Fruit fly (Drosophila melanogaster) whole organism, embryonic: ENCODE results near the gene CG31468.

ENCODE experiments used
- Adf1 ChIP-seq: fragments of 200-800 bp; sonication (Bioruptor generic); IDR thresholded peaks from 2 replicates; pipeline ENCODE4 v1.3.6; 2022; ENCODE audit warnings: missing biosample characterization, missing genetic modification characterization
- Aef1 ChIP-seq: fragments of 200-800 bp; sonication (Bioruptor generic); IDR thresholded peaks from 3 replicates; pipeline ENCODE4 v1.3.6; 2022; ENCODE audit warnings: missing biosample characterization, missing genetic modification characterization
- Bgb ChIP-seq: fragments of 200-800 bp; sonication (Bioruptor generic); IDR thresholded peaks from 2 replicates; pipeline ENCODE4 v1.3.6; 2022; ENCODE audit warnings: missing biosample characterization, missing genetic modification characterization; ENCODE audit not compliant: partially characterized antibody
- CG10462 ChIP-seq: fragments of 200-800 bp; sonication (Bioruptor generic); optimal IDR thresholded peaks from 2 replicates; lab custom pipeline; 2016; ENCODE audit warnings: missing biosample characterization, missing genetic modification characterization
- CG11085 ChIP-seq: fragments of 200-800 bp; sonication (Bioruptor generic); IDR thresholded peaks from 2 replicates; pipeline ENCODE4 v1.3.6; 2022; ENCODE audit warnings: missing biosample characterization, missing genetic modification characterization
- CG11398 ChIP-seq: fragments of 200-800 bp; sonication (Bioruptor generic); optimal IDR thresholded peaks from 2 replicates; lab custom pipeline; 2016; ENCODE audit warnings: missing biosample characterization, missing genetic modification characterization
- CG12391 ChIP-seq: fragments of 200-800 bp; sonication (Bioruptor generic); optimal IDR thresholded peaks from 3 replicates; lab custom pipeline; 2018; ENCODE audit warnings: missing biosample characterization, mild to moderate bottlenecking, missing genetic modification characterization, moderate library complexity
- CG12659 ChIP-seq: fragments of 200-800 bp; sonication (Bioruptor generic); optimal IDR thresholded peaks from 3 replicates; lab custom pipeline; 2017; ENCODE audit warnings: mild to moderate bottlenecking, missing biosample characterization, missing genetic modification reagents, missing genetic modification characterization
- CG12744 ChIP-seq: fragments of 200-800 bp; sonication (Bioruptor generic); optimal IDR thresholded peaks from 2 replicates; lab custom pipeline; 2016; ENCODE audit warnings: missing biosample characterization, missing genetic modification characterization
- CG12942 ChIP-seq: fragments of 200-800 bp; sonication (Bioruptor generic); optimal IDR thresholded peaks from 3 replicates; lab custom pipeline; 2016; ENCODE audit warnings: missing biosample characterization, missing genetic modification characterization
- CG13624 ChIP-seq: fragments of 200-800 bp; sonication (Bioruptor generic); optimal IDR thresholded peaks from 2 replicates; lab custom pipeline; 2016; ENCODE audit warnings: missing biosample characterization, missing genetic modification characterization
- CG13894 ChIP-seq: fragments of 200-800 bp; sonication (Bioruptor generic); optimal IDR thresholded peaks from 3 replicates; lab custom pipeline; 2018; ENCODE audit warnings: missing biosample characterization, mild to moderate bottlenecking, missing genetic modification characterization, moderate library complexity
- CG1647 ChIP-seq: fragments of 200-800 bp; sonication (Bioruptor generic); optimal IDR thresholded peaks from 3 replicates; lab custom pipeline; 2016; ENCODE audit warnings: missing biosample characterization, missing genetic modification characterization
- CG16779 ChIP-seq: fragments of 200-800 bp; sonication (Bioruptor generic); IDR thresholded peaks from 2 replicates; pipeline ENCODE4 v1.3.6; 2022; ENCODE audit warnings: missing biosample characterization, missing genetic modification characterization
- CG18764 ChIP-seq: fragments of 200-800 bp; sonication (Bioruptor generic); optimal IDR thresholded peaks from 3 replicates; lab custom pipeline; 2016; ENCODE audit warnings: missing biosample characterization, missing genetic modification characterization
- CG2202 ChIP-seq: fragments of 200-800 bp; sonication (Bioruptor generic); optimal IDR thresholded peaks from 2 replicates; lab custom pipeline; 2018; ENCODE audit warnings: missing biosample characterization, mild to moderate bottlenecking, missing genetic modification characterization
- CG2712 ChIP-seq: fragments of 200-800 bp; optimal IDR thresholded peaks from 3 replicates; lab custom pipeline; 2019; ENCODE audit warnings: missing biosample characterization, mild to moderate bottlenecking, missing genetic modification characterization, moderate library complexity
- CG4282 ChIP-seq: fragments of 200-800 bp; sonication (Bioruptor generic); optimal IDR thresholded peaks from 2 replicates; lab custom pipeline; 2016; ENCODE audit warnings: missing biosample characterization, missing genetic modification characterization
- CG4404 ChIP-seq: fragments of 200-800 bp; sonication (Bioruptor generic); IDR thresholded peaks from 2 replicates; pipeline ENCODE4 v1.3.6; 2022; ENCODE audit warnings: missing biosample characterization, missing genetic modification characterization
- CG4707 ChIP-seq: fragments of 200-800 bp; sonication (Bioruptor generic); optimal IDR thresholded peaks from 2 replicates; lab custom pipeline; 2018; ENCODE audit warnings: missing biosample characterization, mild to moderate bottlenecking, missing genetic modification characterization, moderate library complexity
- CG7271 ChIP-seq: fragments of 200-800 bp; sonication (Bioruptor generic); optimal IDR thresholded peaks from 2 replicates; lab custom pipeline; 2018; ENCODE audit warnings: missing biosample characterization, mild to moderate bottlenecking, missing genetic modification characterization, moderate library complexity
- CG9876 ChIP-seq: fragments of 200-800 bp; sonication (Bioruptor generic); optimal IDR thresholded peaks from 2 replicates; lab custom pipeline; 2016; ENCODE audit warnings: missing biosample characterization, missing genetic modification characterization
- CoRest ChIP-seq: fragments of 200-800 bp; sonication (Bioruptor generic); optimal IDR thresholded peaks from 3 replicates; lab custom pipeline; 2018; ENCODE audit warnings: missing biosample characterization, mild to moderate bottlenecking, missing genetic modification characterization, moderate library complexity
- Doc3 ChIP-seq: fragments of 200-800 bp; sonication (Bioruptor generic); IDR thresholded peaks from 3 replicates; pipeline ENCODE4 v1.3.6; 2022; ENCODE audit warnings: missing biosample characterization, missing genetic modification characterization; ENCODE audit not compliant: partially characterized antibody
- E2f2 ChIP-seq: fragments of 200-800 bp; sonication (Bioruptor generic); IDR thresholded peaks from 2 replicates; pipeline ENCODE4 v1.3.6; 2022; ENCODE audit warnings: missing biosample characterization, missing genetic modification characterization
- Fer2 ChIP-seq: fragments of 200-800 bp; sonication (Bioruptor generic); optimal IDR thresholded peaks from 2 replicates; lab custom pipeline; 2018; ENCODE audit warnings: missing biosample characterization, mild to moderate bottlenecking, missing genetic modification characterization, moderate library complexity
- H15 ChIP-seq: fragments of 200-800 bp; sonication (Bioruptor generic); IDR thresholded peaks from 3 replicates; pipeline ENCODE4 v1.3.6; 2022; ENCODE audit warnings: missing biosample characterization, missing genetic modification characterization
- HLH4C ChIP-seq: fragments of 200-800 bp; sonication (Bioruptor generic); IDR thresholded peaks from 3 replicates; pipeline ENCODE4 v1.3.6; 2022; ENCODE audit warnings: missing biosample characterization, missing genetic modification characterization; ENCODE audit not compliant: partially characterized antibody
- Lim3 ChIP-seq: fragments of 200-800 bp; sonication (Bioruptor generic); IDR thresholded peaks from 2 replicates; pipeline ENCODE4 v1.3.6; 2022; ENCODE audit warnings: missing biosample characterization, missing genetic modification characterization
- MESR4 ChIP-seq: fragments of 200-800 bp; sonication (Bioruptor generic); optimal IDR thresholded peaks from 2 replicates; lab custom pipeline; 2018; ENCODE audit warnings: missing biosample characterization, mild to moderate bottlenecking, missing genetic modification characterization, moderate library complexity
- NK7.1 ChIP-seq: fragments of 200-800 bp; sonication (Bioruptor generic); optimal IDR thresholded peaks from 3 replicates; lab custom pipeline; 2016; ENCODE audit warnings: missing biosample characterization, missing genetic modification characterization
- Neu2 ChIP-seq: fragments of 200-800 bp; sonication (Bioruptor generic); optimal IDR thresholded peaks from 3 replicates; lab custom pipeline; 2016; ENCODE audit warnings: missing biosample characterization, missing genetic modification characterization, borderline replicate concordance
- PHDP ChIP-seq: fragments of 200-800 bp; sonication (Bioruptor generic); optimal IDR thresholded peaks from 3 replicates; lab custom pipeline; 2018; ENCODE audit warnings: missing biosample characterization, mild to moderate bottlenecking, missing genetic modification characterization, moderate library complexity
- Sox102F ChIP-seq: fragments of 200-800 bp; sonication (Bioruptor generic); optimal IDR thresholded peaks from 2 replicates; lab custom pipeline; 2018; ENCODE audit warnings: missing biosample characterization, mild to moderate bottlenecking, missing genetic modification characterization, moderate library complexity
- Spps ChIP-seq: fragments of 200-800 bp; sonication (Bioruptor generic); optimal IDR thresholded peaks from 2 replicates; lab custom pipeline; 2018; ENCODE audit warnings: missing biosample characterization, mild to moderate bottlenecking, missing genetic modification characterization
- bcd ChIP-seq: fragments of 200-800 bp; sonication (Bioruptor generic); optimal IDR thresholded peaks from 2 replicates; lab custom pipeline; 2017; ENCODE audit warnings: missing biosample characterization, mild to moderate bottlenecking, missing genetic modification characterization
- cas ChIP-seq: fragments of 200-800 bp; sonication (Bioruptor generic); IDR thresholded peaks from 2 replicates; pipeline ENCODE4 v1.3.6; 2022; ENCODE audit warnings: missing biosample characterization, missing genetic modification characterization
- crp ChIP-seq, 2 experiments: fragments of 200-800 bp; sonication (Bioruptor generic); optimal IDR thresholded peaks; 2 replicates in 1 of 2; 3 replicates in 1 of 2; lab custom pipeline; 2017; ENCODE audit warnings: missing biosample characterization in 2 of 2, missing genetic modification characterization in 2 of 2, mild to moderate bottlenecking in 1 of 2, moderate library complexity in 1 of 2
- ems ChIP-seq: fragments of 200-800 bp; sonication (Bioruptor generic); optimal IDR thresholded peaks from 3 replicates; lab custom pipeline; 2016; ENCODE audit warnings: missing biosample characterization, missing genetic modification characterization
- grau ChIP-seq: fragments of 200-800 bp; optimal IDR thresholded peaks from 3 replicates; lab custom pipeline; 2019; ENCODE audit warnings: missing biosample characterization, mild to moderate bottlenecking, missing genetic modification characterization, moderate library complexity
- inv ChIP-seq: fragments of 200-800 bp; sonication (Bioruptor generic); IDR thresholded peaks from 2 replicates; pipeline ENCODE4 v1.3.6; 2022; ENCODE audit warnings: missing biosample characterization, missing genetic modification characterization; ENCODE audit not compliant: partially characterized antibody
- kay ChIP-seq: fragments of 200-800 bp; sonication (Bioruptor generic); optimal IDR thresholded peaks from 2 replicates; lab custom pipeline; 2016; ENCODE audit warnings: missing biosample characterization, missing genetic modification characterization
- lab ChIP-seq: fragments of 200-800 bp; sonication (Bioruptor generic); optimal IDR thresholded peaks from 3 replicates; lab custom pipeline; 2017; ENCODE audit warnings: missing biosample characterization, missing genetic modification characterization, mild to moderate bottlenecking, moderate library complexity, missing genetic modification reagents
- lola ChIP-seq, 3 experiments: fragments of >200 bp in 2 of 3; fragments of 200-800 bp in 1 of 3; sonication (Bioruptor generic) in 1 of 3; optimal IDR thresholded peaks; 2 replicates each; lab custom pipeline; 2017 to 2019; ENCODE audit warnings: missing biosample characterization in 3 of 3, missing genetic modification characterization in 3 of 3, mild to moderate bottlenecking in 1 of 3, moderate library complexity in 1 of 3
- luna ChIP-seq: fragments of 200-800 bp; sonication (Bioruptor generic); optimal IDR thresholded peaks from 2 replicates; lab custom pipeline; 2016; ENCODE audit warnings: missing biosample characterization, missing genetic modification characterization
- scrt ChIP-seq: fragments of 200-800 bp; sonication (Bioruptor generic); optimal IDR thresholded peaks from 2 replicates; lab custom pipeline; 2018; ENCODE audit warnings: missing biosample characterization, mild to moderate bottlenecking, missing genetic modification characterization, moderate library complexity
- ttk ChIP-seq: fragments of 200-800 bp; sonication (Bioruptor generic); IDR thresholded peaks from 2 replicates; pipeline ENCODE4 v2.1.2; 2022; ENCODE audit warnings: missing biosample characterization, missing genetic modification characterization
- wor ChIP-seq: fragments of 200-800 bp; sonication (Bioruptor generic); IDR thresholded peaks from 2 replicates; pipeline ENCODE4 v1.3.6; 2022; ENCODE audit warnings: missing biosample characterization, missing genetic modification characterization

CG31468 gene

DNA sequence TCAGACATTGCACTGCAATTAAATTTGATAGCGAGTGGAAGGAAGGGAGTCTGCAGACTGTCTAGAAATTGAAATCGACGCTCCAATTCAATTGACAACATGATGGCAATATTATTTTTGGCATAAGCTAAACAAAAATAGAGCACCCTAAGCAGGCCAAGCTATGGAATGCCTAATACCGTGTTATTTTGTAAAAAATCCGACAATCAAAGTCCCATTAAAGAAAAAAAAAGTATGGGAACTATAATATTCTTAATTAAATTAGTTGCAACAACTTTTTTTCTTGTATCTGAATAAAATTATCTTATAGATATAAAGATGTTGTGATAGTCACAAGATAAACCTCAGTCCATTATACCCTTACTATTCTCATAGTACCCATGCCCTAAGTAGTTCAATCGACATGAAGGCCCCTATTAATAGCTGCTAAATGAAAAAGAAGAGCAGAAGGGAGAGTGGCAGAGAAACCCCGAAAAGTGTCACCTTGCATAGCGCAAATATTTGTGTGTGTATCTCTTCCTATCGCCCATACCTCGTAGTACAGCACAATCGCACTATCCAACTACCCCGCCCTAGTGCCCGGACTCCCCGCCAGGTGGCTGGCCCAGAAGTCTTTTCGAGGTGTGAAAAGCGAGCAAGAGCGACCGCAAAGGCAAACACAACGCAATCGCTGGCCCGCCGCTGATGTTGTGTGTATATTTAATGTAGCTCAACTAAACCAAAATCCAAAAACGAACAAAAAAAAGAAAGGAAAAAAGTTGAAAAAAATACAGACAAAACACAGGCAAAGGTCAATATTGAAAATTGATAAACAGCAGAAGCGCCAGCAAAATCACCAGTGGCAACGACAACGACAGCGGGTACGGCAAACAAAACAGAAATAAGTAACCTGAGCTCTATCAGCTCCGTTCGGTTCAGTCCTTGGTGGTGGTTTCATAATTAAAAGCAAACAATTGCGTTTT, 42.5 kb downstream of the CG31468 start (continued):
- TF ChIP-seq NK7.1 (GFP tag; lab: Kevin White, UChicago) (peak; percentile 83), CG7271 (tag; lab: Kevin White, UChicago) (peak; percentile 44), CG12942 (GFP tag; lab: Kevin White, UChicago) (peak; percentile 56), CG2202 (peak; percentile 90), CG12659 (peak; percentile 42), ttk (GFP tag; lab: Robert Waterston, UW) (no peak), bcd (GFP tag; lab: Kevin White, UChicago) (no peak), grau (tag; lab: Kevin White, UChicago) (peak; percentile 24), MESR4 (GFP tag; lab: Kevin White, UChicago) (no peak), CG18764 (GFP tag; lab: Kevin White, UChicago) (peak; percentile 28), CG16779 (no peak), wor (GFP tag; lab: Robert Waterston, UW) (no peak), CG4707 (GFP tag; lab: Kevin White, UChicago) (peak; percentile 66), cas (GFP tag; lab: Robert Waterston, UW) (no peak), Sox102F (GFP tag; lab: Kevin White, UChicago) (peak; percentile 35), lab (peak; percentile 80), PHDP (peak; percentile 43), CG12744 (peak; percentile 50), Bgb (no peak), crp (GFP tag; optimal IDR thresholded peaks at IDR 0.05; lab: Kevin White, UChicago) (no peak), Spps (tag; lab: Kevin White, UChicago) (peak; percentile 37), CG11085 (GFP tag; lab: Robert Waterston, UW) (no peak), H15 (GFP tag; lab: Robert Waterston, UW) (no peak; the same call in 2 of the 3 replicates), CG9876 (peak; percentile 62), CG10462 (GFP tag; lab: Kevin White, UChicago) (peak; percentile 58), E2f2 (GFP tag; lab: Robert Waterston, UW) (no peak; the same call in 1 of the 2 replicates), Adf1 (peak; percentile 28; the same call in 1 of the 2 replicates), CG4282 (no peak), inv (GFP tag; lab: Robert Waterston, UW) (no peak), ems (GFP tag; lab: Kevin White, UChicago) (no peak), Fer2 (no peak), CG13894 (tag; lab: Kevin White, UChicago) (no peak), kay (GFP tag; lab: Kevin White, UChicago) (no peak), Lim3 (no peak), CoRest (tag; lab: Kevin White, UChicago) (peak; percentile 58), CG13624 (GFP tag; lab: Kevin White, UChicago) (peak; percentile 17), CG11398 (peak; percentile 87), lola (GFP tag; optimal IDR thresholded peaks at IDR 0.05; lab: Kevin White, UChicago) (peak in 1 of 3 experiments; percentile 82), Aef1 (no peak), Neu2 (GFP tag; lab: Kevin White, UChicago) (no peak), scrt (GFP tag; lab: Kevin White, UChicago) (peak; percentile 53), CG1647 (GFP tag; lab: Kevin White, UChicago) (no peak), CG2712 (tag; lab: Kevin White, UChicago) (peak; percentile 47), CG12391 (tag; lab: Kevin White, UChicago) (peak; percentile 42), HLH4C (no peak), luna (GFP tag; lab: Kevin White, UChicago) (no peak), CG4404 (GFP tag; lab: Robert Waterston, UW) (peak; percentile 21; the same call in 1 of the 2 replicates), Doc3 (GFP tag; lab: Robert Waterston, UW) (no peak)
